Fruit fly (Drosophila melanogaster): ENCODE results near the gene by.

by gene

DNA sequence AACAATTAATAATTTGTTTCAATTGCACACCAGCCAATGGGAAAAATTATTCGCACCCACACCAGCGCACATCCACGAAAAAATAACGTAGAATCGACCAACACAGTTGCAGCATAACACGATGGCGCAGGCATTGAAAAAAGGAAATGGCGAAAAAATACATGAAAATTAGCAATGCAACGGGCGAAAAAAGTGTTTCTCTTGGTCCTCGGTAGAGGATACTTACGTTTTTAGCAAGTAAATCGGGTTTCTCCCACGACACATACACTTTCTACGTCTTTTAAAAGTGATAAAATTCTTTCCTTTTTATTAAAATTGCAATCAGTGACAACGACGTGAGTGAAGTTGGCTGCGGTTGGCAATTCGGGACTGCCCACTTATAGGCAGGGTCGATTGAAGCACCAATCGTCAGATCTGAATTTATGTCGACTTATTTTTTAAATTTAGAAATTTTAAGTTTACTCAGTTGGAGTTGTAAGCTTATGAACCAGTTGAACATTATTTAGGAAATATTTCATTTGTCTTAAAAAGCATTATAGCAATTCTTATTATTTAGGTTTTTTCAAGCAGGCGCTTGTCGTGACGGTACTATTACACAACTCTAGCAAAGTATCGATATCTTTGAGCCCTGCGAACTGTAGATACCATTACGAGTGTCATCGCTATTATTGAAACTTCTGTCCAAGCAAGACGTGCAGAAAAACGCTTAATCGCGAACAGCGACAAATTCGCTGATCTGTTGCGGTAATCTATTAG is 44.7 kb upstream of the by start, which contains the start of the genes Kap-alpha3 and Son (continued):
- peak; percentile 95 for TF ChIP-seq phol (tag; optimal IDR thresholded peaks at IDR 0.05)
- TF ChIP-seq lab (GFP tag; optimal IDR thresholded peaks at IDR 0.05), result peak; percentile 96
- TF ChIP-seq MESR4 (GFP tag; optimal IDR thresholded peaks at IDR 0.05), result peak; percentile 93
- peak; percentile 98 for TF ChIP-seq Sry-δ (GFP tag; optimal IDR thresholded peaks at IDR 0.05)
- peak; percentile 96 for TF ChIP-seq BEAF-32 (GFP tag; optimal IDR thresholded peaks at IDR 0.05)
- TF ChIP-seq Ptx1 (GFP tag; IDR thresholded peaks at IDR 0.05), result peak; percentile 90
- TF ChIP-seq CG17361 (GFP tag; IDR thresholded peaks at IDR 0.05), result peak; percentile 97
- TF ChIP-seq dm (GFP tag; optimal IDR thresholded peaks at IDR 0.05), result peak; percentile 96
- peak; percentile 87 for TF ChIP-seq CG4282 (GFP tag; optimal IDR thresholded peaks at IDR 0.05)
- TF ChIP-seq Xbp1 (GFP tag; optimal IDR thresholded peaks at IDR 0.05), result peak; percentile 93
- TF ChIP-seq CrebB (tag; optimal IDR thresholded peaks at IDR 0.05), result peak; percentile 91
- TF ChIP-seq D19A (tag; optimal IDR thresholded peaks at IDR 0.05), result peak; percentile 69
- peak; percentile 82 for TF ChIP-seq unpg (GFP tag; optimal IDR thresholded peaks at IDR 0.05)
- peak; percentile 94 for TF ChIP-seq HLH54F (GFP tag; optimal IDR thresholded peaks at IDR 0.05)
- TF ChIP-seq emc (GFP tag; optimal IDR thresholded peaks at IDR 0.05), result peak; percentile 89
- peak; percentile 95 for TF ChIP-seq Sox100B (GFP tag; optimal IDR thresholded peaks at IDR 0.05)
- peak; percentile 91 for TF ChIP-seq CG18476 (GFP tag; optimal IDR thresholded peaks at IDR 0.05)
- TF ChIP-seq gsb (GFP tag; IDR thresholded peaks at IDR 0.05), result peak; percentile 68
- peak; percentile 86 for TF ChIP-seq CG12299 (tag; optimal IDR thresholded peaks at IDR 0.05)
- peak; percentile 80 for TF ChIP-seq CG14667 (GFP tag; IDR thresholded peaks at IDR 0.05)
- TF ChIP-seq Lim3 (GFP tag; IDR thresholded peaks at IDR 0.05), result 0 out of 2 replicates have a peak, but pooled peaks have one; percentile 11
- TF ChIP-seq gcm (GFP tag; optimal IDR thresholded peaks at IDR 0.05), result peak; percentile 86
- peak; percentile 88 for TF ChIP-seq CG10274 (GFP tag; optimal IDR thresholded peaks at IDR 0.05)
- peak; percentile 82; the same call in 2 of the 3 replicates for TF ChIP-seq otp (GFP tag; IDR thresholded peaks at IDR 0.05)
- TF ChIP-seq Ssrp (tag; optimal IDR thresholded peaks at IDR 0.05), result peak; percentile 79
- TF ChIP-seq CHES-1-like (GFP tag; optimal IDR thresholded peaks at IDR 0.05), result peak; percentile 95
- TF ChIP-seq Opbp (GFP tag; IDR thresholded peaks at IDR 0.05; ENCODE audit: partially characterized antibody), result peak; percentile 99
- peak; percentile 72 for TF ChIP-seq CG7928 (GFP tag; optimal IDR thresholded peaks at IDR 0.05)
- peak; percentile 76 for TF ChIP-seq ara (GFP tag; IDR thresholded peaks at IDR 0.05)
- peak; percentile 82 for TF ChIP-seq gsb-n (tag; optimal IDR thresholded peaks at IDR 0.05)
- TF ChIP-seq Mad (GFP tag; optimal IDR thresholded peaks at IDR 0.05), result peak; percentile 96
- peak; percentile 88 for TF ChIP-seq Chrac-16 (GFP tag; optimal IDR thresholded peaks at IDR 0.05)
- peak; percentile 88 for TF ChIP-seq trh (GFP tag; optimal IDR thresholded peaks at IDR 0.05)
- TF ChIP-seq HLH4C (GFP tag; IDR thresholded peaks at IDR 0.05; ENCODE audit: partially characterized antibody), result peak; percentile 75
- peak; percentile 88 for TF ChIP-seq CG34422 (GFP tag; IDR thresholded peaks at IDR 0.05)
- TF ChIP-seq CG3163 (GFP tag; optimal IDR thresholded peaks at IDR 0.05), result peak; percentile 81
- TF ChIP-seq dysf (GFP tag; IDR thresholded peaks at IDR 0.05), result peak; percentile 88
- TF ChIP-seq CG18262 (tag; optimal IDR thresholded peaks at IDR 0.05), result peak; percentile 84
- peak; percentile 99 for TF ChIP-seq YL-1 (GFP tag; optimal IDR thresholded peaks at IDR 0.05)
- no peak for TF ChIP-seq Tbp (GFP tag; optimal IDR thresholded peaks at IDR 0.05)
- TF ChIP-seq CG10147 (GFP tag; optimal IDR thresholded peaks at IDR 0.05), result peak; percentile 90
- TF ChIP-seq CG18764 (GFP tag; optimal IDR thresholded peaks at IDR 0.05), result peak; percentile 89
- TF ChIP-seq ssp (GFP tag; IDR thresholded peaks at IDR 0.05), result peak; percentile 84
- peak; percentile 66 for TF ChIP-seq CG17612 (GFP tag; IDR thresholded peaks at IDR 0.05)
- peak; percentile 93 for TF ChIP-seq slbo (GFP tag; IDR thresholded peaks at IDR 0.05)
- peak; percentile 79 for TF ChIP-seq CG10565 (GFP tag; optimal IDR thresholded peaks at IDR 0.05)
- TF ChIP-seq MBD-R2 (GFP tag; IDR thresholded peaks at IDR 0.05), result peak; percentile 67; the same call in 1 of the 2 replicates
- peak; percentile 87 for TF ChIP-seq grn (GFP tag; optimal IDR thresholded peaks at IDR 0.05)
- TF ChIP-seq CG8765 (GFP tag; IDR thresholded peaks at IDR 0.05), result peak; percentile 73
